Fruit fly (Drosophila melanogaster) whole organism, embryonic: ENCODE data around the gene Adat1.

Experiments used
- BEAF-32 ChIP-seq: fragments of 200-800 bp; sonication (Bioruptor generic); optimal IDR thresholded peaks from 3 replicates; lab custom pipeline; 2017; ENCODE audit warnings: missing biosample characterization, missing genetic modification characterization, mild to moderate bottlenecking, moderate library complexity, missing genetic modification reagents
- CG10267 ChIP-seq: fragments of 200-800 bp; sonication (Bioruptor generic); optimal IDR thresholded peaks from 2 replicates; lab custom pipeline; 2018; ENCODE audit warnings: missing biosample characterization, mild to moderate bottlenecking, missing genetic modification characterization, moderate library complexity
- CG11456 ChIP-seq: fragments of 200-800 bp; sonication (Bioruptor generic); IDR thresholded peaks from 3 replicates; pipeline ENCODE4 v1.3.6; 2022; ENCODE audit warnings: missing biosample characterization, missing genetic modification characterization
- CG11695 ChIP-seq: fragments of 200-800 bp; sonication (Bioruptor generic); IDR thresholded peaks from 3 replicates; pipeline ENCODE4 v1.3.6; 2022; ENCODE audit warnings: missing biosample characterization, missing genetic modification characterization
- CG14710 ChIP-seq: fragments of 200-800 bp; sonication (Bioruptor generic); optimal IDR thresholded peaks from 3 replicates; lab custom pipeline; 2019; ENCODE audit warnings: missing biosample characterization, mild to moderate bottlenecking, missing genetic modification characterization, moderate library complexity
- CG14860 ChIP-seq: fragments of 200-800 bp; sonication (Bioruptor generic); IDR thresholded peaks from 3 replicates; pipeline ENCODE4 v1.3.6; 2022; ENCODE audit warnings: missing biosample characterization, missing genetic modification characterization; ENCODE audit not compliant: partially characterized antibody
- CG16863 ChIP-seq: fragments of 200-800 bp; sonication (Bioruptor generic); optimal IDR thresholded peaks from 3 replicates; lab custom pipeline; 2016; ENCODE audit warnings: missing biosample characterization, missing genetic modification characterization
- CG17359 ChIP-seq: fragments of 200-800 bp; sonication (Bioruptor generic); optimal IDR thresholded peaks from 3 replicates; lab custom pipeline; 2018; ENCODE audit warnings: missing biosample characterization, mild to moderate bottlenecking, missing genetic modification characterization, moderate library complexity
- CG17829 ChIP-seq: fragments of 200-800 bp; optimal IDR thresholded peaks from 2 replicates; lab custom pipeline; 2019; ENCODE audit warnings: missing biosample characterization, mild to moderate bottlenecking, missing genetic modification characterization, moderate library complexity
- CG2116 ChIP-seq: fragments of 200-800 bp; sonication (Bioruptor generic); optimal IDR thresholded peaks from 3 replicates; lab custom pipeline; 2018; ENCODE audit warnings: missing biosample characterization, mild to moderate bottlenecking, missing genetic modification characterization
- CG2199 ChIP-seq: fragments of 200-800 bp; sonication (Bioruptor generic); IDR thresholded peaks from 3 replicates; pipeline ENCODE4 v1.3.6; 2022; ENCODE audit warnings: missing biosample characterization, missing genetic modification characterization
- CG30403 ChIP-seq: fragments of 200-800 bp; sonication (Bioruptor generic); optimal IDR thresholded peaks from 3 replicates; lab custom pipeline; 2016; ENCODE audit warnings: missing biosample characterization, missing genetic modification characterization
- CG32772 ChIP-seq: fragments of 200-800 bp; sonication (Bioruptor generic); IDR thresholded peaks from 2 replicates; pipeline ENCODE4 v1.3.6; 2022; ENCODE audit warnings: missing biosample characterization, missing genetic modification characterization
- CG34422 ChIP-seq: fragments of 200-800 bp; sonication (Bioruptor generic); IDR thresholded peaks from 3 replicates; pipeline ENCODE4 v1.3.6; 2022; ENCODE audit warnings: missing biosample characterization, missing genetic modification characterization
- CG3995 ChIP-seq: fragments of 200-800 bp; sonication (Bioruptor generic); optimal IDR thresholded peaks from 3 replicates; lab custom pipeline; 2016; ENCODE audit warnings: missing biosample characterization, missing genetic modification characterization
- CG4424 ChIP-seq: fragments of 200-800 bp; sonication (Bioruptor generic); optimal IDR thresholded peaks from 3 replicates; lab custom pipeline; 2016; ENCODE audit warnings: missing biosample characterization, missing genetic modification characterization
- CG4617 ChIP-seq: fragments of 200-800 bp; sonication (Bioruptor generic); optimal IDR thresholded peaks from 3 replicates; lab custom pipeline; 2016; ENCODE audit warnings: missing biosample characterization, missing genetic modification characterization, borderline replicate concordance
- CG6813 ChIP-seq: fragments of 200-800 bp; sonication (Bioruptor generic); optimal IDR thresholded peaks from 2 replicates; lab custom pipeline; 2017; ENCODE audit warnings: missing biosample characterization, missing genetic modification characterization, mild to moderate bottlenecking, moderate library complexity, missing genetic modification reagents
- CG7963 ChIP-seq: fragments of 200-800 bp; sonication (Bioruptor generic); IDR thresholded peaks from 3 replicates; pipeline ENCODE4 v1.3.6; 2022; ENCODE audit warnings: missing biosample characterization, missing genetic modification characterization; ENCODE audit not compliant: partially characterized antibody
- CG8290 ChIP-seq, 3 experiments: fragments of 200-800 bp; sonication (Bioruptor generic); optimal IDR thresholded peaks; 2 replicates each; lab custom pipeline; 2016 to 2019; ENCODE audit warnings: missing biosample characterization in 3 of 3, missing genetic modification characterization in 3 of 3, mild to moderate bottlenecking in 2 of 3, moderate library complexity in 1 of 3
- CG8765 ChIP-seq: fragments of 200-800 bp; sonication (Bioruptor generic); IDR thresholded peaks from 2 replicates; pipeline ENCODE4 v1.3.6; 2022; ENCODE audit warnings: missing biosample characterization, missing genetic modification characterization
- CG9797 ChIP-seq: fragments of 200-800 bp; sonication (Bioruptor generic); optimal IDR thresholded peaks from 3 replicates; lab custom pipeline; 2018; ENCODE audit warnings: missing biosample characterization, mild to moderate bottlenecking, missing genetic modification characterization
- CHES-1-like ChIP-seq: fragments of 200-800 bp; sonication (Bioruptor generic); optimal IDR thresholded peaks from 2 replicates; lab custom pipeline; 2016; ENCODE audit warnings: missing biosample characterization, missing genetic modification characterization
- Dek ChIP-seq: fragments of 200-800 bp; sonication (Bioruptor generic); optimal IDR thresholded peaks from 3 replicates; lab custom pipeline; 2019; ENCODE audit warnings: missing biosample characterization, mild to moderate bottlenecking, missing genetic modification characterization, moderate library complexity
- Dp ChIP-seq: fragments of 200-800 bp; sonication (Bioruptor generic); optimal IDR thresholded peaks from 2 replicates; lab custom pipeline; 2018; ENCODE audit warnings: missing biosample characterization, mild to moderate bottlenecking, missing genetic modification characterization, moderate library complexity
- E2f2 ChIP-seq: fragments of 200-800 bp; sonication (Bioruptor generic); IDR thresholded peaks from 2 replicates; pipeline ENCODE4 v1.3.6; 2022; ENCODE audit warnings: missing biosample characterization, missing genetic modification characterization
- HLH4C ChIP-seq: fragments of 200-800 bp; sonication (Bioruptor generic); IDR thresholded peaks from 3 replicates; pipeline ENCODE4 v1.3.6; 2022; ENCODE audit warnings: missing biosample characterization, missing genetic modification characterization; ENCODE audit not compliant: partially characterized antibody
- MBD-R2 ChIP-seq: fragments of 200-800 bp; sonication (Bioruptor generic); IDR thresholded peaks from 2 replicates; pipeline ENCODE4 v1.3.6; 2022; ENCODE audit warnings: missing biosample characterization, missing genetic modification characterization
- MESR4 ChIP-seq: fragments of 200-800 bp; sonication (Bioruptor generic); optimal IDR thresholded peaks from 2 replicates; lab custom pipeline; 2018; ENCODE audit warnings: missing biosample characterization, mild to moderate bottlenecking, missing genetic modification characterization, moderate library complexity
- Med ChIP-seq: fragments of 200-800 bp; sonication (Bioruptor generic); peaks from one replicate; lab custom pipeline; 2016; ENCODE audit warnings: missing biosample characterization, missing genetic modification characterization, mild to moderate bottlenecking, inconsistent platforms, moderate library complexity
- Myb ChIP-seq: fragments of 200-800 bp; sonication (Bioruptor generic); optimal IDR thresholded peaks from 2 replicates; lab custom pipeline; 2016; ENCODE audit warnings: missing biosample characterization, missing genetic modification characterization
- Pdp1 ChIP-seq, 2 experiments: fragments of 200-800 bp; sonication (Bioruptor generic); optimal IDR thresholded peaks; 3 replicates each; lab custom pipeline; 2016; ENCODE audit warnings: missing biosample characterization in 2 of 2, missing genetic modification characterization in 2 of 2, mild to moderate bottlenecking in 1 of 2, moderate library complexity in 1 of 2
- Sry-δ ChIP-seq: fragments of 200-800 bp; sonication (Bioruptor generic); optimal IDR thresholded peaks from 2 replicates; lab custom pipeline; 2016; ENCODE audit warnings: missing biosample characterization, missing genetic modification characterization
- ase ChIP-seq: fragments of 200-800 bp; sonication (Bioruptor generic); IDR thresholded peaks from 3 replicates; pipeline ENCODE4 v1.3.6; 2022; ENCODE audit warnings: missing biosample characterization, missing genetic modification characterization
- ash1 ChIP-seq: fragments of 200-800 bp; sonication (Bioruptor generic); optimal IDR thresholded peaks from 2 replicates; lab custom pipeline; 2018; ENCODE audit warnings: missing biosample characterization, mild to moderate bottlenecking, missing genetic modification characterization
- btn ChIP-seq: fragments of 200-800 bp; sonication (Bioruptor generic); optimal IDR thresholded peaks from 2 replicates; lab custom pipeline; 2016; ENCODE audit warnings: missing biosample characterization, missing genetic modification characterization
- exex ChIP-seq: fragments of 200-800 bp; sonication (Bioruptor generic); optimal IDR thresholded peaks from 4 replicates; lab custom pipeline; 2018; ENCODE audit warnings: missing biosample characterization, mild to moderate bottlenecking, missing genetic modification characterization, moderate library complexity
- gfzf ChIP-seq: fragments of 200-800 bp; sonication (Bioruptor generic); optimal IDR thresholded peaks from 2 replicates; lab custom pipeline; 2016; ENCODE audit warnings: missing biosample characterization, mild to moderate bottlenecking, missing genetic modification characterization, moderate library complexity
- gt ChIP-seq: fragments of 200-800 bp; sonication (Bioruptor generic); IDR thresholded peaks from 2 replicates; pipeline ENCODE4 v1.3.6; 2022; ENCODE audit warnings: missing biosample characterization, missing genetic modification characterization
- inv ChIP-seq: fragments of 200-800 bp; sonication (Bioruptor generic); IDR thresholded peaks from 2 replicates; pipeline ENCODE4 v1.3.6; 2022; ENCODE audit warnings: missing biosample characterization, missing genetic modification characterization; ENCODE audit not compliant: partially characterized antibody
- klu ChIP-seq: fragments of 200-800 bp; sonication (Bioruptor generic); IDR thresholded peaks from 2 replicates; pipeline ENCODE4 v1.3.6; 2022; ENCODE audit warnings: missing biosample characterization, missing genetic modification characterization
- odd ChIP-seq: fragments of 200-800 bp; sonication (Bioruptor generic); optimal IDR thresholded peaks from 2 replicates; lab custom pipeline; 2017; ENCODE audit warnings: missing biosample characterization, mild to moderate bottlenecking, missing genetic modification characterization
- pho ChIP-seq: fragments of 200-800 bp; sonication (Bioruptor generic); optimal IDR thresholded peaks from 2 replicates; lab custom pipeline; 2016; ENCODE audit warnings: missing biosample characterization, missing genetic modification characterization
- phol ChIP-seq: fragments of 200-800 bp; sonication (Bioruptor generic); optimal IDR thresholded peaks from 3 replicates; lab custom pipeline; 2018; ENCODE audit warnings: missing biosample characterization, mild to moderate bottlenecking, missing genetic modification characterization, moderate library complexity
- pzg ChIP-seq: fragments of 200-800 bp; sonication (Bioruptor generic); optimal IDR thresholded peaks from 3 replicates; lab custom pipeline; 2018; ENCODE audit warnings: missing biosample characterization, mild to moderate bottlenecking, missing genetic modification characterization, moderate library complexity
- salm ChIP-seq: fragments of 200-800 bp; sonication (Bioruptor generic); optimal IDR thresholded peaks from 2 replicates; lab custom pipeline; 2018; ENCODE audit warnings: missing biosample characterization, mild to moderate bottlenecking, missing genetic modification characterization
- stwl ChIP-seq: fragments of 200-800 bp; sonication (Bioruptor generic); optimal IDR thresholded peaks from 3 replicates; lab custom pipeline; 2018; ENCODE audit warnings: missing biosample characterization, mild to moderate bottlenecking, missing genetic modification characterization, moderate library complexity
- trem ChIP-seq: fragments of 200-800 bp; optimal IDR thresholded peaks from 3 replicates; lab custom pipeline; 2019; ENCODE audit warnings: missing biosample characterization, mild to moderate bottlenecking, missing genetic modification characterization, moderate library complexity
- z ChIP-seq: fragments of 200-800 bp; sonication (Bioruptor generic); IDR thresholded peaks from 3 replicates; pipeline ENCODE4 v1.3.6; 2022; ENCODE audit warnings: missing biosample characterization, missing genetic modification characterization

Adat1 gene

dm6 chr2L:13790715-13791114 lies 20.6 kb downstream of the Adat1 start, which contains the start of gene CG16863:
CG16863 (plus strand) TSS chr2L:13790959.
- peak; percentile 82 for TF ChIP-seq E2f2
- peak; percentile 28 for TF ChIP-seq trem (tag; lab: Kevin White, UChicago)
- no peak for TF ChIP-seq pho (GFP tag; lab: Kevin White, UChicago)
- peak; percentile 2 for TF ChIP-seq phol (tag; lab: Kevin White, UChicago)
- TF ChIP-seq klu (GFP tag; lab: Robert Waterston, UW), result no peak
- TF ChIP-seq CG2116 (GFP tag; lab: Kevin White, UChicago), result no peak
- peak; percentile 75 for TF ChIP-seq CG10267 (tag; lab: Kevin White, UChicago)
- peak; percentile 14 for TF ChIP-seq BEAF-32 (GFP tag; lab: Kevin White, UChicago)
- peak; percentile 17 for TF ChIP-seq CG17829
- 0 out of 2 replicates have a peak, but pooled peaks have one; percentile 38 for TF ChIP-seq MBD-R2 (GFP tag; lab: Robert Waterston, UW)
- no peak for TF ChIP-seq CG6813 (GFP tag; lab: Kevin White, UChicago)
- no peak for TF ChIP-seq CG11456 (GFP tag; lab: Robert Waterston, UW)
- no peak for TF ChIP-seq odd (GFP tag; lab: Kevin White, UChicago)
- TF ChIP-seq pzg, result peak; percentile 28
- no peak for TF ChIP-seq ash1 (GFP tag; lab: Kevin White, UChicago)
- TF ChIP-seq CG7963, result no peak
- no peak for TF ChIP-seq z
- no peak for TF ChIP-seq ase (GFP tag; lab: Robert Waterston, UW)
- peak; percentile 56 for TF ChIP-seq Myb (GFP tag; lab: Kevin White, UChicago)
- TF ChIP-seq Dek (tag; lab: Kevin White, UChicago), result no peak
- peak; percentile 73 for TF ChIP-seq Dp (GFP tag; lab: Kevin White, UChicago)
- peak; percentile 49 for TF ChIP-seq CG17359 (tag; lab: Kevin White, UChicago)
- TF ChIP-seq gfzf (GFP tag; lab: Kevin White, UChicago), result peak; percentile 66
- TF ChIP-seq CG14710 (tag; lab: Kevin White, UChicago), result peak; percentile 33
- TF ChIP-seq Med (GFP tag; lab: Kevin White, UChicago), result no peak
- TF ChIP-seq stwl (tag; lab: Kevin White, UChicago), result peak; percentile 47
- TF ChIP-seq CG9797 (GFP tag; lab: Kevin White, UChicago), result peak; percentile 51
- TF ChIP-seq CG11695 (GFP tag; lab: Robert Waterston, UW), result no peak

DNA sequence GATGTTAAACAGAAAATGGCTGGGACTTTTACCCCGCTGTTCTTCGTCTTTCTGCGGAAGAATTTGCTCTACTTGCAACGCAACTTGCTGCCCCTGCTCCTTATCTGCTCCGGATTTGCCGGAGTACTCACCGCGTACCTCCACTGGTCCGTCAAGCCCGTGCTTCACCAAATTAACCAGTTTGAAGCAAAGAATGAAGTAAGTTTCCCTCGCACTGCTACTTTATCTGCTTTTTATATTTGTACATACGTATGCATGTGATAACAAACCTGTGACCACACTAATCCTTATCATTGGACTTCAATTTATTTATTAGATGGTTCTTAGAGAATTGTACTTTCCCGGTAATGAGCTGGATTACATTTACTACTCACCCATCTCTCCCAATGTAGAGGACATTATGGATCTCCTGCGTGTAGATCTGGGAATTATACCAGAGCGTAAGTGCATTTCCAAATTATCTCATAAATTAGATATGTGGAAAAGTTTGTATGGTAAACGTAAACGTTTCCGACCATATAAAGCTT lies 27.1 kb downstream of the Adat1 start, which contains the start of gene CG16890:
Gene CG16890 (minus strand): TSS at position 184 of the 527 bp plus-strand sequence.
- peak; percentile 81 for TF ChIP-seq CG3995 (GFP tag; lab: Kevin White, UChicago)
- TF ChIP-seq CG14860, result 0 out of 3 replicates have a peak, but pooled peaks have one; percentile 7
- peak; percentile 53; the same call in 2 of the 3 replicates for TF ChIP-seq HLH4C
- TF ChIP-seq CG34422 (GFP tag; lab: Robert Waterston, UW), result peak; percentile 6; the same call in 1 of the 3 replicates
- TF ChIP-seq CG2199 (GFP tag; lab: Robert Waterston, UW), result 0 out of 3 replicates have a peak, but pooled peaks have one; percentile 47
- no peak for TF ChIP-seq CG8290 (GFP tag; optimal IDR thresholded peaks at IDR 0.05; lab: Kevin White, UChicago)
- no peak for TF ChIP-seq CG8290 (tag; optimal IDR thresholded peaks at IDR 0.05; lab: Kevin White, UChicago)
- TF ChIP-seq Pdp1 (GFP tag; optimal IDR thresholded peaks at IDR 0.05; lab: Kevin White, UChicago), result peak in 1 of 2 experiments; percentile 14
- TF ChIP-seq salm (tag; lab: Kevin White, UChicago), result no peak
- TF ChIP-seq btn (GFP tag; lab: Kevin White, UChicago), result no peak
- no peak for TF ChIP-seq CG4424 (GFP tag; lab: Kevin White, UChicago)
- peak; percentile 28 for TF ChIP-seq exex
- peak; percentile 90 for TF ChIP-seq MESR4 (GFP tag; lab: Kevin White, UChicago)
- TF ChIP-seq CG30403, result no peak
- no peak for TF ChIP-seq Sry-δ
- TF ChIP-seq CG4617, result peak; percentile 14
- TF ChIP-seq gt (GFP tag; lab: Robert Waterston, UW), result no peak
- no peak for TF ChIP-seq CG32772
- TF ChIP-seq CHES-1-like (GFP tag; lab: Kevin White, UChicago), result no peak
- TF ChIP-seq CG8765 (GFP tag; lab: Robert Waterston, UW), result no peak
- peak; percentile 40; the same call in 1 of the 2 replicates for TF ChIP-seq inv (GFP tag; lab: Robert Waterston, UW)
- peak; percentile 10 for TF ChIP-seq CG16863
